Worm (Caenorhabditis elegans): Measurements from ENCODE around the gene prp-19.

prp-19 gene

ce11 chrIII:5169699-5170098 is 2.1 kb downstream of the prp-19 start, which contains the start of gene ulp-1:
Gene ulp-1, minus strand, starts transcription at chrIII:5169799.
- TF ChIP-seq nhr-129 (tag; optimal IDR thresholded peaks at IDR 0.05) (no peak), elt-3 (tag; optimal IDR thresholded peaks at IDR 0.05) (no peak), nhr-11 (tag; optimal IDR thresholded peaks at IDR 0.05) (no peak), crh-2 (tag; optimal IDR thresholded peaks at IDR 0.05) (no peak), mbf-1 (tag; optimal IDR thresholded peaks at IDR 0.05) (no peak), ZK546.5 (tag; optimal IDR thresholded peaks at IDR 0.05) (no peak), C34F6.9 (tag; optimal IDR thresholded peaks at IDR 0.05) (no peak)

ce11 chrIII:5165745-5166144 is 6.1 kb downstream of the prp-19 start:
- TF ChIP-seq nhr-25 (tag; optimal IDR thresholded peaks at IDR 0.05) (peak; percentile 51), R02D3.7 (tag; optimal IDR thresholded peaks at IDR 0.05) (no peak), blmp-1 (tag; optimal IDR thresholded peaks at IDR 0.05; ENCODE audit: insufficient read depth) (peak; percentile 42), lin-11 (tag; optimal IDR thresholded peaks at IDR 0.05) (no peak), egl-27 (tag; optimal IDR thresholded peaks at IDR 0.05) (no peak), nhr-129 (tag; optimal IDR thresholded peaks at IDR 0.05) (peak; percentile 65), sma-9 (GFP tag; optimal IDR thresholded peaks at IDR 0.05) (peak; percentile 57), sma-9 (tag; optimal IDR thresholded peaks at IDR 0.05) (no peak)

- TF ChIP-seq ceh-82 (tag; optimal IDR thresholded peaks at IDR 0.05) (no peak), fos-1 (tag; optimal IDR thresholded peaks at IDR 0.05) (no peak), unc-39 (tag; optimal IDR thresholded peaks at IDR 0.05) (no peak), lin-39 (tag; optimal IDR thresholded peaks at IDR 0.05) (no peak), nhr-11 (tag; optimal IDR thresholded peaks at IDR 0.05) (no peak), elt-1 (tag; optimal IDR thresholded peaks at IDR 0.05) (no peak), ztf-4 (tag; optimal IDR thresholded peaks at IDR 0.05) (no peak), ceh-16 (tag; optimal IDR thresholded peaks at IDR 0.05) (no peak), ZK546.5 (tag; optimal IDR thresholded peaks at IDR 0.05) (no peak), egl-27 (tag; optimal IDR thresholded peaks at IDR 0.05) (no peak), snpc-4 (tag; optimal IDR thresholded peaks at IDR 0.05) (no peak), ama-1 (optimal IDR thresholded peaks at IDR 0.05) (no peak), ztf-1 (GFP tag; conservative IDR thresholded peaks at IDR 0.05) (no peak), nhr-25 (tag; optimal IDR thresholded peaks at IDR 0.05) (no peak)
Observed at ce11 chrIII:5165211-5165610, 6.6 kb downstream of the prp-19 start, which contains the start of gene T10F2.2. Gene T10F2.2, minus strand, starts transcription at chrIII:5165311.

- TF ChIP-seq Y55F3AM.14 (GFP tag; optimal IDR thresholded peaks at IDR 0.05) (no peak), nhr-11 (tag; optimal IDR thresholded peaks at IDR 0.05) (no peak), nhr-25 (tag; optimal IDR thresholded peaks at IDR 0.05) (peak; percentile 15), lin-11 (tag; optimal IDR thresholded peaks at IDR 0.05) (no peak), unc-55 (GFP tag; optimal IDR thresholded peaks at IDR 0.05) (peak; percentile 74), nhr-129 (tag; optimal IDR thresholded peaks at IDR 0.05) (peak; percentile 30), lsy-2 (tag; optimal IDR thresholded peaks at IDR 0.05) (peak; percentile 11 to 23), blmp-1 (tag; optimal IDR thresholded peaks at IDR 0.05; ENCODE audit: insufficient read depth) (no peak), ZK546.5 (tag; optimal IDR thresholded peaks at IDR 0.05) (no peak), F13H6.1 (tag; optimal IDR thresholded peaks at IDR 0.05) (no peak), R02D3.7 (tag; optimal IDR thresholded peaks at IDR 0.05) (no peak), C34F6.9 (tag; optimal IDR thresholded peaks at IDR 0.05) (peak; percentile 59), ama-1 (optimal IDR thresholded peaks at IDR 0.05) (peak; percentile 57)
Observed at ce11 chrIII:5162820-5163631, 8.8 kb downstream of the prp-19 start, which contains the start of gene gars-1. Gene gars-1, minus strand, starts transcription at chrIII:5163627.

ce11 chrIII:5160803-5161202 is 11.0 kb downstream of the prp-19 start:
- TF ChIP-seq ama-1 (optimal IDR thresholded peaks at IDR 0.05) (no peak), C34F6.9 (tag; optimal IDR thresholded peaks at IDR 0.05) (no peak), peb-1 (tag; optimal IDR thresholded peaks at IDR 0.05) (no peak), sma-3 (GFP tag; optimal IDR thresholded peaks at IDR 0.05) (no peak), nhr-6 (tag; optimal IDR thresholded peaks at IDR 0.05) (no peak), skn-1 (tag; optimal IDR thresholded peaks at IDR 0.05) (no peak), ZK546.5 (tag; optimal IDR thresholded peaks at IDR 0.05) (no peak), elt-1 (tag; optimal IDR thresholded peaks at IDR 0.05) (no peak), dmd-4 (tag; optimal IDR thresholded peaks at IDR 0.05) (no peak)

All from whole organism, L2 larva.